Worm (Caenorhabditis elegans) whole organism, young adult: ENCODE data around the gene scl-10.
A peak's percentile ranks its signal among the peaks of the same experiment; 100 is the strongest.

Experiments used
- C06A6.2 ChIP-seq: fragments of 200-800 bp; sonication (Bioruptor generic); conservative IDR thresholded peaks from 2 replicates; pipeline ENCODE4 v1.3.6; 2022; ENCODE audit warnings: missing genetic modification characterization, missing compliant biosample characterization
- D2030.7 ChIP-seq: fragments of 200-800 bp; sonication (Bioruptor generic); IDR thresholded peaks from 2 replicates; pipeline ENCODE4 v1.3.6; 2022; ENCODE audit warnings: missing genetic modification reagents, missing genetic modification characterization, missing compliant biosample characterization
- F22D6.2 ChIP-seq: sonication (generic microtip); optimal IDR thresholded peaks from 2 replicates; lab custom pipeline; 2016; ENCODE audit warnings: mild to moderate bottlenecking, missing genetic modification characterization, missing compliant biosample characterization
- F23B12.7 ChIP-seq: sonication (generic microtip); optimal IDR thresholded peaks from 2 replicates; lab custom pipeline; 2017; ENCODE audit warnings: missing genetic modification characterization, mild to moderate bottlenecking, missing compliant biosample characterization, antibody characterized with exemption, moderate library complexity; ENCODE audit not compliant: insufficient read depth
- F37B4.10 ChIP-seq: fragments of 200-800 bp; sonication (Bioruptor generic); IDR thresholded peaks from 2 replicates; pipeline ENCODE4 v1.3.6; 2022; ENCODE audit warnings: missing genetic modification characterization, missing compliant biosample characterization
- F49E8.2 ChIP-seq: sonication (generic microtip); optimal IDR thresholded peaks from 3 replicates; lab custom pipeline; 2017; ENCODE audit warnings: missing genetic modification characterization, mild to moderate bottlenecking, missing compliant biosample characterization, antibody characterized with exemption, moderate library complexity; ENCODE audit not compliant: insufficient read depth
- F52B5.7 ChIP-seq: sonication (generic microtip); optimal IDR thresholded peaks from 2 replicates; lab custom pipeline; 2016; ENCODE audit warnings: mild to moderate bottlenecking, missing genetic modification characterization, missing compliant biosample characterization
- F57A8.1 ChIP-seq: fragments of 200-800 bp; sonication (Bioruptor generic); optimal IDR thresholded peaks from 2 replicates; lab custom pipeline; 2018; ENCODE audit warnings: mild to moderate bottlenecking, missing genetic modification characterization, moderate library complexity, missing compliant biosample characterization
- F57C9.4 ChIP-seq: sonication (generic microtip); optimal IDR thresholded peaks from 2 replicates; lab custom pipeline; 2017; ENCODE audit warnings: mild to moderate bottlenecking, missing genetic modification characterization, missing compliant biosample characterization
- K11D2.4 ChIP-seq: fragments of 200-800 bp; sonication (Bioruptor generic); IDR thresholded peaks from 2 replicates; pipeline ENCODE4 v1.3.6; 2022; ENCODE audit warnings: missing genetic modification reagents, missing genetic modification characterization, missing compliant biosample characterization
- Y56A3A.18 ChIP-seq: fragments of 200-800 bp; sonication (Bioruptor generic); IDR thresholded peaks from 2 replicates; pipeline ENCODE4 v1.3.6; 2022; ENCODE audit warnings: missing genetic modification reagents, missing genetic modification characterization, missing compliant biosample characterization
- athp-1 ChIP-seq: sonication (generic microtip); optimal IDR thresholded peaks from 2 replicates; lab custom pipeline; 2017; ENCODE audit warnings: mild to moderate bottlenecking, missing genetic modification characterization, missing compliant biosample characterization
- attf-3 ChIP-seq: fragments of 200-800 bp; sonication (Bioruptor generic); conservative IDR thresholded peaks from 2 replicates; pipeline ENCODE4 v1.3.6; 2022; ENCODE audit warnings: missing genetic modification reagents, missing genetic modification characterization, missing compliant biosample characterization
- attf-5 ChIP-seq: fragments of 200-800 bp; sonication (Bioruptor generic); optimal IDR thresholded peaks from 2 replicates; lab custom pipeline; 2018; ENCODE audit warnings: mild to moderate bottlenecking, missing genetic modification characterization, missing compliant biosample characterization
- bed-2 ChIP-seq: fragments of 200-800 bp; sonication (Bioruptor generic); IDR thresholded peaks from 2 replicates; pipeline ENCODE4 v1.3.6; 2022; ENCODE audit warnings: missing genetic modification reagents, missing genetic modification characterization, missing compliant biosample characterization
- cebp-2 ChIP-seq: fragments of 200-800 bp; sonication (Bioruptor generic); IDR thresholded peaks from 2 replicates; pipeline ENCODE4 v1.3.6; 2022; ENCODE audit warnings: missing genetic modification characterization, missing compliant biosample characterization
- chd-7 ChIP-seq: sonication (generic microtip); optimal IDR thresholded peaks from 2 replicates; lab custom pipeline; 2016; ENCODE audit warnings: mild to moderate bottlenecking, missing genetic modification characterization, moderate library complexity, missing compliant biosample characterization
- die-1 ChIP-seq: sonication (generic microtip); optimal IDR thresholded peaks from 2 replicates; lab custom pipeline; 2016; ENCODE audit warnings: missing genotype, mild to moderate bottlenecking, missing genetic modification characterization, missing compliant biosample characterization
- dox-1 ChIP-seq: fragments of 200-800 bp; sonication (Bioruptor generic); IDR thresholded peaks from 2 replicates; pipeline ENCODE4 v1.3.6; 2022; ENCODE audit warnings: missing genetic modification reagents, missing genetic modification characterization, missing compliant biosample characterization
- efl-1 ChIP-seq: fragments of 150-350 bp; optimal IDR thresholded peaks from 2 replicates; lab custom pipeline; 2014; ENCODE audit warnings: missing biosample characterization, missing genetic modification reagents, missing genetic modification characterization
- egl-44 ChIP-seq: fragments of 200-800 bp; sonication (Bioruptor generic); IDR thresholded peaks from 2 replicates; pipeline ENCODE4 v1.3.6; 2022; ENCODE audit warnings: missing genetic modification reagents, missing genetic modification characterization, missing compliant biosample characterization
- hlh-26 ChIP-seq: fragments of 200-800 bp; sonication (Bioruptor generic); conservative IDR thresholded peaks from 2 replicates; pipeline ENCODE4 v1.3.6; 2022; ENCODE audit warnings: missing genetic modification reagents, missing genetic modification characterization, missing compliant biosample characterization
- hmg-1.2 ChIP-seq: fragments of 200-800 bp; sonication (Bioruptor generic); IDR thresholded peaks from 2 replicates; pipeline ENCODE4 v1.3.6; 2022; ENCODE audit warnings: missing genetic modification reagents, missing genetic modification characterization, missing compliant biosample characterization
- hsf-1 ChIP-seq: fragments of 200-800 bp; sonication (Bioruptor generic); IDR thresholded peaks from 2 replicates; pipeline ENCODE4 v1.3.6; 2022; ENCODE audit warnings: missing genetic modification reagents, missing genetic modification characterization, missing compliant biosample characterization
- let-607 ChIP-seq, 2 experiments: fragments of 200-800 bp in 1 of 2; sonication (Bioruptor generic) in 1 of 2; sonication (generic microtip) in 1 of 2; optimal IDR thresholded peaks; 2 replicates each; lab custom pipeline; 2016 to 2018; ENCODE audit warnings: mild to moderate bottlenecking in 2 of 2, missing compliant biosample characterization in 2 of 2, missing genetic modification characterization in 2 of 2, moderate library complexity in 2 of 2, missing genotype in 1 of 2
- lin-35 ChIP-seq, 3 experiments: fragments of 150-350 bp in 2 of 3; sonication (generic microtip) in 1 of 3; optimal IDR thresholded peaks; 2 replicates each; lab custom pipeline; 2014 to 2018; ENCODE audit warnings: missing biosample characterization in 3 of 3, missing genetic modification characterization in 3 of 3, missing genetic modification reagents in 3 of 3
- lin-40 ChIP-seq: sonication (generic microtip); optimal IDR thresholded peaks from 2 replicates; lab custom pipeline; 2016; ENCODE audit warnings: missing genetic modification characterization, mild to moderate bottlenecking, missing compliant biosample characterization, missing genotype, missing genetic modification reagents
- lin-54 ChIP-seq: fragments of 200-800 bp; sonication (Bioruptor generic); optimal IDR thresholded peaks from 2 replicates; lab custom pipeline; 2018; ENCODE audit warnings: mild to moderate bottlenecking, missing genetic modification characterization, missing compliant biosample characterization
- mcd-1 ChIP-seq: fragments of 200-800 bp; sonication (Bioruptor generic); IDR thresholded peaks from 2 replicates; pipeline ENCODE4 v1.3.6; 2022; ENCODE audit warnings: missing genetic modification reagents, missing genetic modification characterization, missing compliant biosample characterization
- mel-28 ChIP-seq: sonication (generic microtip); optimal IDR thresholded peaks from 2 replicates; lab custom pipeline; 2016; ENCODE audit warnings: borderline replicate concordance, mild to moderate bottlenecking, missing genetic modification characterization, missing compliant biosample characterization
- nfyb-1 ChIP-seq: fragments of 200-800 bp; sonication (Bioruptor generic); IDR thresholded peaks from 2 replicates; pipeline ENCODE4 v1.3.6; 2022; ENCODE audit warnings: missing genetic modification reagents, missing genetic modification characterization, missing compliant biosample characterization
- rcor-1 ChIP-seq: fragments of 200-800 bp; sonication (Bioruptor generic); IDR thresholded peaks from 2 replicates; pipeline ENCODE4 v1.3.6; 2022; ENCODE audit warnings: missing genetic modification reagents, missing genetic modification characterization, missing compliant biosample characterization
- repo-1 ChIP-seq: sonication (generic microtip); optimal IDR thresholded peaks from 2 replicates; lab custom pipeline; 2017; ENCODE audit warnings: mild to moderate bottlenecking, missing genetic modification characterization, missing compliant biosample characterization
- snpc-1.3 ChIP-seq: sonication (generic microtip); optimal IDR thresholded peaks from 2 replicates; lab custom pipeline; 2017; ENCODE audit warnings: missing genetic modification characterization, mild to moderate bottlenecking, missing compliant biosample characterization, antibody characterized with exemption, moderate library complexity, missing genotype, missing genetic modification reagents; ENCODE audit not compliant: insufficient read depth
- snpc-3.4 ChIP-seq: sonication (generic microtip); optimal IDR thresholded peaks from 2 replicates; lab custom pipeline; 2017; ENCODE audit warnings: missing genetic modification characterization, mild to moderate bottlenecking, missing compliant biosample characterization, antibody characterized with exemption, moderate library complexity, missing genotype, missing genetic modification reagents
- somi-1 ChIP-seq: fragments of 200-800 bp; sonication (Bioruptor generic); optimal IDR thresholded peaks from 2 replicates; lab custom pipeline; 2018; ENCODE audit warnings: mild to moderate bottlenecking, missing genetic modification characterization, missing compliant biosample characterization
- sptf-2 ChIP-seq: fragments of 200-800 bp; sonication (Bioruptor generic); optimal IDR thresholded peaks from 2 replicates; lab custom pipeline; 2018; ENCODE audit warnings: mild to moderate bottlenecking, missing genetic modification characterization, missing compliant biosample characterization
- unc-62 ChIP-seq: fragments of 150-350 bp; optimal IDR thresholded peaks from 2 replicates; lab custom pipeline; 2014; ENCODE audit warnings: missing biosample characterization, missing genetic modification reagents, missing genetic modification characterization
- zfh-2 ChIP-seq: fragments of 200-800 bp; sonication (Bioruptor generic); conservative IDR thresholded peaks from 2 replicates; pipeline ENCODE4 v1.3.6; 2022; ENCODE audit warnings: missing genetic modification reagents, missing genetic modification characterization, missing compliant biosample characterization
- ztf-18 ChIP-seq: sonication (generic microtip); optimal IDR thresholded peaks from 2 replicates; lab custom pipeline; 2016; ENCODE audit warnings: missing genotype, mild to moderate bottlenecking, missing genetic modification characterization, missing compliant biosample characterization
- ztf-26 ChIP-seq: sonication (generic microtip); optimal IDR thresholded peaks from 2 replicates; lab custom pipeline; 2017; ENCODE audit warnings: missing genetic modification characterization, missing compliant biosample characterization
- ztf-28 ChIP-seq: fragments of 200-800 bp; sonication (Bioruptor generic); IDR thresholded peaks from 2 replicates; pipeline ENCODE4 v1.3.6; 2022; ENCODE audit warnings: missing genetic modification reagents, missing genetic modification characterization, missing compliant biosample characterization

Gene scl-10

DNA sequence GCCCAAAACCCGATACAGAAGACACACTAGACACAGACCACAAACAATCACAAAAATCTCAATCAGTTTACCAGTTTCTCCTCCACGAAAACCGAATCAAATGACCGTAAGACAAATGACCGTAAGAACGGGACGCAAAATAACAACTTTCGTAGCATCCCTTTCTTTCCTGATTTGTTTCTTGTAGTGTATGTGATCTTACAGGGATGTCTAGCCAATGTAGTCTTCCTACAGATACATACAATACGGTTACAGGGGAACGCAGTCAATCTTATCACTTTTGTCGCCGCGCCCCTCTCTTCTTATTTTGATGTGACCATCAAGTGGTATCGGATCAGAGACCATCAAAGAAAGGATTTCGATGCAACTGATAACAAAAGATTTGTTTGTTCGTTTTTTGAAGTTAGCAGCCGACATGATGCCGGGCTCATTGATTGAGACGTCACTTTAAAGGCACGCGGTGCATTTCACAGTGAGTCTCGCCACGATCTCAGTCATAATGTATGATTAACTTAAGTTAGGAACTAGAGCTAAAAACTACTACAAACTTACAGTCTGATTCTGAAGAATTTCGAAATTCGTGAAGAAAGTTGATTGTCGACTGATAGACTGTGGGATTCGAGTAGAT lies 27.5 kb downstream of the scl-10 start (continued):
- TF ChIP-seq D2030.7 (GFP tag; lab: Robert Waterston, UW) (no peak), F49E8.2 (no peak)
- TF ChIP-seq, all 124 proteins: peak for 3

- TF ChIP-seq F37B4.10, result no peak
- TF ChIP-seq attf-5 (GFP tag; lab: Kevin White, UChicago), result no peak
- TF ChIP-seq F52B5.7 (tag; lab: Kevin White, UChicago), result no peak
- no peak for TF ChIP-seq nfyb-1 (GFP tag; lab: Robert Waterston, UW)
- TF ChIP-seq sptf-2 (GFP tag; lab: Kevin White, UChicago), result no peak
- TF ChIP-seq egl-44 (GFP tag; lab: Robert Waterston, UW), result no peak
- no peak for TF ChIP-seq mel-28 (tag; lab: Kevin White, UChicago)
- TF ChIP-seq Y56A3A.18 (GFP tag; lab: Robert Waterston, UW), result no peak
- no peak for TF ChIP-seq let-607 (tag; optimal IDR thresholded peaks at IDR 0.05; lab: Kevin White, UChicago)
- no peak for TF ChIP-seq efl-1 (GFP tag; lab: Kevin White, UChicago)
- no peak for TF ChIP-seq C06A6.2 (GFP tag; lab: Robert Waterston, UW)
- no peak for TF ChIP-seq lin-54 (GFP tag; lab: Kevin White, UChicago)
Observed at ce11 chrIV:13076620-13077019, 28.4 kb downstream of the scl-10 start, which contains the start of gene C39E9.7. Gene C39E9.7 (minus strand): TSS chrIV:13076720.

DNA sequence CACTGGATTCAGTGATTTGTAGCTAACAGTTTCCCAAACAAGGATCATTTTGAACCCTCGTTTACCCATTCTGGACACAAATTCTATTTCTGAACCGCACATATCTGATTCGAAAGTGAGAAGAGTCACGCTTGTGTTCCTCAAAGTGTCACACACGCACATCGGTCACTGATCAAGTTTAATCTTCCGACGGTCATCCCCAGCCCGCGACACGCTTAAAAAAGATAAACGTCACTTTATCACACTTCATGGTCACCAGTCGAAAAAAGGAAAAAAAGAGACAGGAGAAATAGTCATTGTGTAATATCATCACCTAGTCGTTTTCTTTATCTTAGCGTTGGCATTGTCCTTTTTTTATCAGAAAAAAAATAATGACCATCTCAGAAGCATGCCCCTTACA lies 29.4 kb downstream of the scl-10 start:
- TF ChIP-seq chd-7 (tag; lab: Kevin White, UChicago), result peak; percentile 33
- no peak for TF ChIP-seq cebp-2 (GFP tag; lab: Robert Waterston, UW)
- peak; percentile 17 for TF ChIP-seq somi-1 (GFP tag; lab: Kevin White, UChicago)
- TF ChIP-seq F22D6.2 (tag; lab: Kevin White, UChicago), result no peak
- peak; percentile 78 for TF ChIP-seq ztf-26 (tag; lab: Kevin White, UChicago)
- peak; percentile 63 for TF ChIP-seq die-1 (tag; lab: Kevin White, UChicago)
- peak; percentile 17 for TF ChIP-seq lin-40 (tag; lab: Kevin White, UChicago)
- TF ChIP-seq K11D2.4 (GFP tag; lab: Robert Waterston, UW), result 0 out of 2 replicates have a peak, but pooled peaks have one; percentile 30
- no peak for TF ChIP-seq athp-1 (tag; lab: Kevin White, UChicago)
- no peak for TF ChIP-seq attf-3 (GFP tag; lab: Robert Waterston, UW)

ce11 chrIV:13078342-13078741 lies 30.1 kb downstream of the scl-10 start:
- no peak for TF ChIP-seq hsf-1 (GFP tag; lab: Robert Waterston, UW)
- no peak for TF ChIP-seq dox-1
- TF ChIP-seq F57A8.1 (GFP tag; lab: Kevin White, UChicago), result no peak
- TF ChIP-seq hlh-26 (GFP tag; lab: Robert Waterston, UW), result no peak
- TF ChIP-seq mcd-1, result no peak
- TF ChIP-seq rcor-1 (GFP tag; lab: Robert Waterston, UW), result no peak
- no peak for TF ChIP-seq snpc-3.4 (tag; lab: Kevin White, UChicago)
- no peak for TF ChIP-seq F57C9.4 (tag; lab: Kevin White, UChicago)
- no peak for TF ChIP-seq ztf-28 (GFP tag; lab: Robert Waterston, UW)
- TF ChIP-seq hmg-1.2 (GFP tag; lab: Robert Waterston, UW), result no peak
- no peak for TF ChIP-seq snpc-1.3 (tag; lab: Kevin White, UChicago)
- TF ChIP-seq F23B12.7, result no peak
- no peak for TF ChIP-seq bed-2
- no peak for TF ChIP-seq zfh-2 (GFP tag; lab: Robert Waterston, UW)
- TF ChIP-seq lin-35 (GFP tag; optimal IDR thresholded peaks at IDR 0.05; lab: Kevin White, UChicago), result no peak
- TF ChIP-seq unc-62 (GFP tag; lab: Kevin White, UChicago), result no peak
- TF ChIP-seq ztf-18 (tag; lab: Kevin White, UChicago), result no peak
- no peak for TF ChIP-seq repo-1 (tag; lab: Kevin White, UChicago)
- TF ChIP-seq attf-3 (GFP tag; lab: Robert Waterston, UW), result no peak
